Worm (Caenorhabditis elegans) whole organism, L2 larva: ENCODE measurements around the gene nlp-55.

Source experiments
- Y55F3AM.14 ChIP-seq: fragments of 200-800 bp; sonication (Bioruptor generic); optimal IDR thresholded peaks from 2 replicates; lab custom pipeline; 2018; ENCODE audit warnings: mild to moderate bottlenecking, missing genetic modification characterization, missing compliant biosample characterization
- ceh-82 ChIP-seq: fragments of 150-350 bp; optimal IDR thresholded peaks from 2 replicates; lab custom pipeline; 2014; ENCODE audit warnings: missing biosample characterization, missing genetic modification characterization
- elt-1 ChIP-seq: fragments of 150-350 bp; optimal IDR thresholded peaks from 2 replicates; lab custom pipeline; 2014; ENCODE audit warnings: missing biosample characterization, missing genetic modification characterization
- fos-1 ChIP-seq: fragments of 150-350 bp; optimal IDR thresholded peaks from 2 replicates; lab custom pipeline; 2014; ENCODE audit warnings: missing biosample characterization, missing genetic modification characterization
- gmeb-1 ChIP-seq: fragments of 150-350 bp; optimal IDR thresholded peaks from 2 replicates; lab custom pipeline; 2014; ENCODE audit warnings: missing biosample characterization, missing genetic modification characterization
- lin-39 ChIP-seq: fragments of 150-350 bp; optimal IDR thresholded peaks from 2 replicates; lab custom pipeline; 2014; ENCODE audit warnings: missing biosample characterization, missing genetic modification reagents, missing genetic modification characterization
- mab-5 ChIP-seq: fragments of 150-350 bp; optimal IDR thresholded peaks from 2 replicates; lab custom pipeline; 2014; ENCODE audit warnings: missing biosample characterization, missing genetic modification characterization
- mbf-1 ChIP-seq: sonication (generic microtip); optimal IDR thresholded peaks from 2 replicates; lab custom pipeline; 2017; ENCODE audit warnings: missing biosample characterization, missing genetic modification characterization
- mdl-1 ChIP-seq, 2 experiments: fragments of 150-350 bp in 1 of 2; sonication (generic microtip) in 1 of 2; optimal IDR thresholded peaks; 2 replicates each; lab custom pipeline; 2017; ENCODE audit warnings: missing biosample characterization in 2 of 2, missing genetic modification characterization in 2 of 2
- nhr-11 ChIP-seq: fragments of 150-350 bp; optimal IDR thresholded peaks from 2 replicates; lab custom pipeline; 2014; ENCODE audit warnings: missing biosample characterization, missing genetic modification characterization
- nhr-12 ChIP-seq: fragments of 150-350 bp; optimal IDR thresholded peaks from 2 replicates; lab custom pipeline; 2014; ENCODE audit warnings: missing biosample characterization, missing genetic modification characterization
- nhr-129 ChIP-seq: fragments of 150-350 bp; optimal IDR thresholded peaks from 2 replicates; lab custom pipeline; 2014; ENCODE audit warnings: missing biosample characterization, missing genetic modification characterization
- nhr-23 ChIP-seq: fragments of 150-350 bp; optimal IDR thresholded peaks from 2 replicates; lab custom pipeline; 2014; ENCODE audit warnings: missing biosample characterization, missing genetic modification reagents, missing genetic modification characterization
- nhr-25 ChIP-seq: fragments of 150-350 bp; sonication (generic microtip); optimal IDR thresholded peaks from 3 replicates; lab custom pipeline; 2014; ENCODE audit warnings: missing biosample characterization, missing genetic modification characterization
- sma-3 ChIP-seq: sonication (generic microtip); optimal IDR thresholded peaks from 2 replicates; lab custom pipeline; 2016; ENCODE audit warnings: missing genetic modification reagents, missing genetic modification characterization, missing compliant biosample characterization
- ztf-11 ChIP-seq: sonication (generic microtip); optimal IDR thresholded peaks from 2 replicates; lab custom pipeline; 2017; ENCODE audit warnings: missing biosample characterization, missing genetic modification characterization
- ztf-4 ChIP-seq: fragments of 150-350 bp; optimal IDR thresholded peaks from 2 replicates; lab custom pipeline; 2014; ENCODE audit warnings: missing biosample characterization, missing genetic modification characterization

Gene nlp-55

DNA sequence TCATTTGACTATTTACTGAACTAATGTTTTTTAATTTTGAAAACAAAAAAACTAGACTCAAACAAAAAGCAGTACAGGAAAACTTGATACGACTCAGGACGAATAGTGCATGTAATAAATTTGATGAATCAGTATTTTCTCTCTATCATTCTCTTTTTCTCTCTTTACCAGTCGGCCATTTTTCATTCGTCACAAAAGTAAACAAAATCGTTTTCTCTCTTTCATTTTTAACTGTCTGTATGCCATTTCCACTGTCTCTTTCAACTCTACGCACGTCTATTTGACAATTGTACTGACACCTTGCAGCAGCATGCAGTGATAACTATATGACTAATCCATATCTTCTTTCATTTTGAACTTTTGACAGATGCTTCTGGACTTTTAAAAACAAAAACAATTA is 46.5 kb downstream of the nlp-55 start, which contains the start of the genes F35C11.2 and F35C11.4:
F35C11.2 (minus strand) TSS at position 90 of the 400 bp plus-strand sequence.
F35C11.4 (plus strand) TSS at position 260 of the 400 bp plus-strand sequence.
- TF ChIP-seq gmeb-1 (tag; lab: Kevin White, UChicago) (peak; percentile 37), nhr-23 (no peak), nhr-25 (tag; lab: Kevin White, UChicago) (no peak), mdl-1 (tag; optimal IDR thresholded peaks at IDR 0.05; lab: Kevin White, UChicago) (no peak), nhr-12 (no peak), fos-1 (tag; lab: Kevin White, UChicago) (peak; percentile 98), sma-3 (peak; percentile 31), Y55F3AM.14 (no peak), elt-1 (tag; lab: Kevin White, UChicago) (no peak), nhr-129 (tag; lab: Kevin White, UChicago) (peak; percentile 2), mab-5 (no peak)

DNA sequence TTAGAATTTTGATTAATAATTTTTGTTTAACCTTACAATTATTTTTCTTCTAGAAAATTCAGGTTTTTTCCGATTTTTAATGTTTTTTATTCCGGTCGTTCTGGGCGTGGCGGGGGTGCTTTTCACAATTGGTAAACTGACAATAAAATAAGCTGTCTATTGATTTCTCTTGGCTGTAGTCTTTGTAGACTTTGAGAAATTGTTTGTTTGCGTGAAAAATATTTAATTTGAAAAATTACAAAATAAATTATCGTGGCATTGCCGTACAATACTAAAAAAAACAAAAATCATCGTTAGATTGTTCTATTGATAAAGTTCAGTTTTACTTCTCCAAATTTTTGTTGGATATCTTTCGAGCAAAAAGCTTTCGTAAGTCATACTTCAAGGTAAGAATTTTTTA is 48.7 kb downstream of the nlp-55 start, which contains the start of gene F35C11.3:
F35C11.3 (plus strand) TSS at position 301 of the 400 bp plus-strand sequence.
- no peak for TF ChIP-seq ceh-82 (tag; lab: Kevin White, UChicago)
- no peak for TF ChIP-seq mbf-1
- TF ChIP-seq nhr-11 (tag; lab: Kevin White, UChicago): no peak
- no peak for TF ChIP-seq lin-39 (tag; lab: Kevin White, UChicago)
- TF ChIP-seq ztf-4 (tag; lab: Kevin White, UChicago): no peak
- no peak for TF ChIP-seq ztf-11 (tag; lab: Kevin White, UChicago)
